Worm (Caenorhabditis elegans) whole organism, L3 larva: Measurements from ENCODE around the gene C48B4.9.

ENCODE experiments used
- fos-1 ChIP-seq: fragments of 150-350 bp; optimal IDR thresholded peaks from 2 replicates; lab custom pipeline; 2014; ENCODE audit warnings: missing biosample characterization, missing genetic modification characterization
- jun-1 ChIP-seq: fragments of 150-350 bp; optimal IDR thresholded peaks from 2 replicates; lab custom pipeline; 2014; ENCODE audit warnings: missing biosample characterization, missing genetic modification reagents, missing genetic modification characterization
- nhr-76 ChIP-seq: fragments of 150-350 bp; sonication (generic microtip); optimal IDR thresholded peaks from 5 replicates; lab custom pipeline; 2014; ENCODE audit warnings: missing biosample characterization, missing genetic modification characterization
- pha-4 ChIP-seq: fragments of 150-350 bp; optimal IDR thresholded peaks from 2 replicates; lab custom pipeline; 2014; ENCODE audit warnings: missing biosample characterization, missing genetic modification reagents, missing genetic modification characterization
- snpc-4 ChIP-seq: fragments of 150-350 bp; optimal IDR thresholded peaks from 2 replicates; lab custom pipeline; 2014; ENCODE audit warnings: missing biosample characterization, missing genetic modification characterization
- unc-62 ChIP-seq: fragments of 150-350 bp; sonication (generic microtip); optimal IDR thresholded peaks from 4 replicates; lab custom pipeline; 2014; ENCODE audit warnings: missing biosample characterization, missing genetic modification reagents, missing genetic modification characterization

DNA sequence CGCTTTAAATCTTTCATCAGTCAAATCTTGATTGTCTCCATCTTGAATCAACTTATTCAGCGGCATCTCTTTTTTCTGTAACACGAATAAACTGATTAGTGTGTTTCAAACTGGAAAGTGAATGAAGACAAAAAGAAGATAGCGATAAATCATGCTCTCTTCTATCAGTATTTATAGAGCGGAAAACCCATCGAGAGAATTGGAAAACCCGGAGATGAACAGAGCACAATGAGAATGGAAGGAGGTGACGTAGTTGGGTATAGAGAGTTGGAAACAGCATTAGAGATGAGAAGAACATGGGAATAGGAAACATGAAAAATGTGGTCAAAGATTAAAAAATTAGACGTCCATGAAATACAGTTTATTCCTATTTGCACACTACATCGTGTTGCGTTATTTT is 29.0 kb upstream of the C48B4.9 start, which contains the start of gene acox-1.5:
- TF ChIP-seq nhr-76 (tag; lab: Kevin White, UChicago) (no peak), fos-1 (no peak), unc-62 (no peak), jun-1 (tag; lab: Kevin White, UChicago) (peak; percentile 36), pha-4 (tag; lab: Kevin White, UChicago) (no peak), snpc-4 (tag; lab: Kevin White, UChicago) (no peak)
